Worm (Caenorhabditis elegans): ENCODE measurements around the gene dmsr-12.

The dmsr-12 gene

ce11 chrV:6823432-6823831 lies 17.2 kb upstream of the dmsr-12 start:
- no peak for TF ChIP-seq ceh-48 (tag; optimal IDR thresholded peaks at IDR 0.05)
- peak; percentile 85 for TF ChIP-seq elt-2 (tag; optimal IDR thresholded peaks at IDR 0.05)

DNA sequence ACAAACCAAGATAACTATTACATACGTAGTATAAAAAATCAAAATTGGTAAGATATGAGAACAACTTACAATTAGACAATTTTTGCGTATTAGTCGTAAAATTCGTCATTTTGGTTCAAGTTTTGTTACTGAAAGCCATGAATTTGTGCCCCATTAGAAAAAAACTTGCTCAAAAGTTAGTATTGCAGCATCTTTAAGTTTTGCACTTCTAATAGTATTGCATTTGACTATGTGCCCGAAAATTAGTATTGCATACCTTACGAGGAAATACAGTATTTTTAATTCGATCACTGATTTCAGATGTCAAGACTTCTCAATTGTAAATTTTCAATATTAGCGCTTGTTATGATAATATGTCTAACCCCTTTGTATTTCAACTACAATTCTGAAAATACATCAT lies 15.3 kb upstream of the dmsr-12 start, which contains the start of gene T15B7.8:
Gene T15B7.8 (plus strand): TSS at position 301 of the 400 bp plus-strand sequence.
- TF ChIP-seq pat-9 (tag; optimal IDR thresholded peaks at IDR 0.05) = no peak
- TF ChIP-seq ceh-22 (tag; optimal IDR thresholded peaks at IDR 0.05) = no peak
- no peak for TF ChIP-seq ztf-16 (tag; optimal IDR thresholded peaks at IDR 0.05)
- no peak for TF ChIP-seq che-1 (tag; optimal IDR thresholded peaks at IDR 0.05)
- no peak for TF ChIP-seq ceh-2 (tag; optimal IDR thresholded peaks at IDR 0.05)
- no peak for TF ChIP-seq elt-4 (tag; optimal IDR thresholded peaks at IDR 0.05)
- TF ChIP-seq T23F11.4 (GFP tag; optimal IDR thresholded peaks at IDR 0.05) = no peak
- TF ChIP-seq elt-2 (tag; optimal IDR thresholded peaks at IDR 0.05) = no peak
- no peak for TF ChIP-seq madf-2 (tag; optimal IDR thresholded peaks at IDR 0.05)
- TF ChIP-seq rnt-1 (tag; optimal IDR thresholded peaks at IDR 0.05) = no peak

ce11 chrV:6819812-6820211 lies 13.6 kb upstream of the dmsr-12 start, which contains the start of gene dmsr-13:
Gene dmsr-13 (minus strand): TSS chrV:6819912.
- TF ChIP-seq ceh-18 (tag; optimal IDR thresholded peaks at IDR 0.05) (no peak), ref-2 (tag; optimal IDR thresholded peaks at IDR 0.05) (no peak), lim-6 (tag; optimal IDR thresholded peaks at IDR 0.05) (no peak), ama-1 (optimal IDR thresholded peaks at IDR 0.05) (no peak), ceh-34 (tag; optimal IDR thresholded peaks at IDR 0.05) (no peak)

ce11 chrV:6817184-6817583 lies 10.9 kb upstream of the dmsr-12 start, which contains the start of gene dmsr-14:
Gene dmsr-14 (minus strand): TSS chrV:6817284.
- TF ChIP-seq nfya-1 (tag; optimal IDR thresholded peaks at IDR 0.05) = no peak
- no peak for TF ChIP-seq nhr-11 (tag; optimal IDR thresholded peaks at IDR 0.05)
- TF ChIP-seq elt-2 (tag; optimal IDR thresholded peaks at IDR 0.05) = no peak
- no peak for TF ChIP-seq fax-1 (tag; optimal IDR thresholded peaks at IDR 0.05)

ce11 chrV:6813862-6814261 lies 7.6 kb upstream of the dmsr-12 start:
- TF ChIP-seq ceh-48 (tag; optimal IDR thresholded peaks at IDR 0.05) = no peak
- no peak for TF ChIP-seq dve-1 (tag; optimal IDR thresholded peaks at IDR 0.05)
- no peak for TF ChIP-seq unc-3 (GFP tag; conservative IDR thresholded peaks at IDR 0.05)
- TF ChIP-seq unc-3 (tag; optimal IDR thresholded peaks at IDR 0.05) = no peak
- no peak for TF ChIP-seq tbx-2 (tag; optimal IDR thresholded peaks at IDR 0.05)
- no peak for TF ChIP-seq unc-42 (tag; optimal IDR thresholded peaks at IDR 0.05)
- TF ChIP-seq ceh-2 (tag; optimal IDR thresholded peaks at IDR 0.05) = no peak
- no peak for TF ChIP-seq ceh-45 (GFP tag; IDR thresholded peaks at IDR 0.05)
- TF ChIP-seq ceh-30 (tag; optimal IDR thresholded peaks at IDR 0.05) = no peak
- TF ChIP-seq dmd-4 (tag; optimal IDR thresholded peaks at IDR 0.05; ENCODE audit: borderline replicate concordance) = no peak
- TF ChIP-seq hlh-6 (tag; optimal IDR thresholded peaks at IDR 0.05) = no peak
- no peak for TF ChIP-seq elt-2 (tag; optimal IDR thresholded peaks at IDR 0.05)
- no peak for TF ChIP-seq C08G9.2 (tag; optimal IDR thresholded peaks at IDR 0.05)
- TF ChIP-seq madf-2 (tag; optimal IDR thresholded peaks at IDR 0.05) = no peak
- no peak for TF ChIP-seq ets-4 (tag; optimal IDR thresholded peaks at IDR 0.05)
- TF ChIP-seq ceh-9 (tag; optimal IDR thresholded peaks at IDR 0.05) = no peak
- no peak for TF ChIP-seq nhr-11 (tag; optimal IDR thresholded peaks at IDR 0.05)
- TF ChIP-seq hlh-13 (GFP tag; optimal IDR thresholded peaks at IDR 0.05) = no peak

DNA sequence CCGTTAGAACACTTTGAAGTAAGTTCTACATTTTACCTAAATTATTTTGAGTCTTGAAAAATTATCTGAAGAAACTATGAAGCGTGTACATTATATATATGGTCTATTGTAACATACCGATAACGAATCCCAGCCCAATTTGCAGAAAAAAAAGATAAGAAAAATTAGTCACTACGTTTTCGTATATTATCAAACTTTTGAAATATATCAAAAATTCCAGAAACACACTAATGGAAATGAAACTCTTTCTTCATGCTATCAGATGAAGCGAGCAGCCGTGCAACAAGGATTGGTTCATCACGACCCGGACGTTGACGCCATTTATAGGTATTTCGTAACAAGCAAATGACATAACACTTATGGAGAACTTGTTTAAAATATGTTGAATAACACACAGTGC lies 5.6 kb upstream of the dmsr-12 start:
- no peak for TF ChIP-seq Y22D7AL.16 (tag; optimal IDR thresholded peaks at IDR 0.05)
- TF ChIP-seq elt-2 (tag; optimal IDR thresholded peaks at IDR 0.05) = peak; percentile 53
